Worm (Caenorhabditis elegans): ENCODE results near the gene fkh-9.

DNA sequence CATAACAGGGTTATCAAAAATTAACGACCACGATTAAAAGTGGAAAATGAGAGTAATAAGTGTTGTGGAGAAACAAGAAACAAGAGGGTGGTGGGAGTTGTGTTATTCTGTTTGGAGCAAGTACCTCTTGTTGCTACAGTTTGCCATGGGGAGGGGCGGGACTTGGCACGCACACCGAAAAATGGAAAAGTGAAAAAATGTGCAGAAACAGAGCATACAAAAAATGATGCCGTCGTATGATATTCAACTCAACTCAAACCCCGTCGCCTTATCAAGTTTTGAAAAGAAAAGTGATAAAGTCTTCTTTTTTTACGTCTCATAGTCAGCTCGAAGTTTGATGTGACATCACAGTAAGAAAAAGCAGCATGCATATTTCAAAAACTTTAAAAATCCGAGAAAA, 6.1 kb downstream of the fkh-9 start:
- TF ChIP-seq dao-5 (tag; optimal IDR thresholded peaks at IDR 0.05) (no peak), him-1 (tag; optimal IDR thresholded peaks at IDR 0.05) (no peak)

Measured in whole organism, L4/young adult.